Worm (Caenorhabditis elegans): ENCODE results near the gene elpc-4.

Gene elpc-4

ce11 chrIV:8028372-8028771, 11.6 kb downstream of the elpc-4 start (continued):
- no peak for TF ChIP-seq lin-13 (GFP tag; optimal IDR thresholded peaks at IDR 0.05)
- no peak for TF ChIP-seq dmd-9 (GFP tag; IDR thresholded peaks at IDR 0.05)
- no peak for TF ChIP-seq lin-39 (tag; optimal IDR thresholded peaks at IDR 0.05)
- TF ChIP-seq zip-11 (GFP tag; IDR thresholded peaks at IDR 0.05) = no peak
- peak; percentile 72 for TF ChIP-seq cey-2 (tag; optimal IDR thresholded peaks at IDR 0.05; ENCODE audit: borderline replicate concordance, insufficient read depth)
- no peak for TF ChIP-seq F26F4.8 (GFP tag; conservative IDR thresholded peaks at IDR 0.05)
- TF ChIP-seq nhr-10 (tag; optimal IDR thresholded peaks at IDR 0.05) = no peak
- no peak for TF ChIP-seq nhr-41 (GFP tag; IDR thresholded peaks at IDR 0.05)
- TF ChIP-seq ztf-7 (tag; optimal IDR thresholded peaks at IDR 0.05) = no peak

DNA sequence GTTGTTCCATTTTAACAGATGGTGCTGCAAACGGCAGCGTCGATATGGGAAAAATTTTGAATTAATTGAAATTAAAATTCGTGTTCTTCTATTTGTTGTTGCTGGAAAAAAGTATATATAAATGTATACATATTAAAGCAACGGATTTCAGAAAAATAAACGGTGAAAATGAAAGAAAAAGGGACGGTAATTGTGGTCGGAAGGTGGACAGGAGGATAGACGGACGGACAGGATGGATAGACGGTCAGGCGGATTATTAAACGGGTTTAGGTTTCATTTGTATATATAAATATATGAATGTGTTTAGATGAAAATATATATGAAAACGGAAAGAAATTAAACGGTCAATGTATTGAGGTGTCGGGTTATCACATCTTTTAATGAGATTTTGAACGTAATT, 12.6 kb downstream of the elpc-4 start, which contains the start of gene nhr-31:
TSS of gene nhr-31 (minus strand) at position 101 of the 400 bp plus-strand sequence.
- TF ChIP-seq R02D3.7 (tag; optimal IDR thresholded peaks at IDR 0.05) (no peak), nhr-10 (tag; optimal IDR thresholded peaks at IDR 0.05) (no peak), lim-7 (GFP tag; IDR thresholded peaks at IDR 0.05) (no peak), dmd-9 (GFP tag; IDR thresholded peaks at IDR 0.05) (no peak), lin-29 (GFP tag; IDR thresholded peaks at IDR 0.05) (no peak), nhr-6 (tag; optimal IDR thresholded peaks at IDR 0.05) (no peak), mxl-3 (GFP tag; optimal IDR thresholded peaks at IDR 0.05) (no peak)

DNA sequence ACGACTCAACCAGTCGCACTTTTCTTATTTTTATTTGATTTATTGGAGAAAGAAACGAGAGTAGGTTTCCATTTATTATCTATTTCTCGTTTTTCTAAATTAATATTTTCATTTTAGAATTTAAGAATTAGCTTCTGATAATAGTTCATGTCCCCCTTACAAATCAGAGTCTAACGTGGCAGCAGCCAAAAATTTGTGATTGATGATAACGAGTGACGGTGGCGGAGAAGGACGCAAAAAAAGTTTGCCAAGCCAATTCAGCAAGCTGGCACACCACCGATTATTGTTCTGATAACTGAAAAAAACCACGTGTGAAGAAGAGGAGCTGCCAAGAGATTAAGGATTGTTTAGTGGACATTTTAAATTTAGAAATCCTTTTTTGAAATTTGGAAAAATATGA, 13.3 kb downstream of the elpc-4 start:
- TF ChIP-seq ceh-32 (tag; optimal IDR thresholded peaks at IDR 0.05; ENCODE audit: poor library complexity) (no peak), aha-1 (tag) (peak; percentile 48), madf-5 (GFP tag; IDR thresholded peaks at IDR 0.05) (no peak), T26A8.4 (GFP tag; IDR thresholded peaks at IDR 0.05) (no peak), mxl-3 (GFP tag; optimal IDR thresholded peaks at IDR 0.05) (peak; percentile 55), F44E2.7 (GFP tag; IDR thresholded peaks at IDR 0.05) (no peak), nhr-28 (tag; optimal IDR thresholded peaks at IDR 0.05) (peak; percentile 13), snpc-4 (tag; optimal IDR thresholded peaks at IDR 0.05) (no peak), dve-1 (tag; optimal IDR thresholded peaks at IDR 0.05; ENCODE audit: insufficient read depth) (peak; percentile 61), hlh-11 (tag; optimal IDR thresholded peaks at IDR 0.05) (peak; percentile 62), jun-1 (tag; optimal IDR thresholded peaks at IDR 0.05) (no peak), dmd-6 (GFP tag; IDR thresholded peaks at IDR 0.05) (peak; percentile 81), pqm-1 (tag; optimal IDR thresholded peaks at IDR 0.05) (peak; percentile 97), ceh-82 (tag; optimal IDR thresholded peaks at IDR 0.05) (no peak), mdl-1 (tag; optimal IDR thresholded peaks at IDR 0.05) (peak in 1 of 2 experiments; percentile 26)

DNA sequence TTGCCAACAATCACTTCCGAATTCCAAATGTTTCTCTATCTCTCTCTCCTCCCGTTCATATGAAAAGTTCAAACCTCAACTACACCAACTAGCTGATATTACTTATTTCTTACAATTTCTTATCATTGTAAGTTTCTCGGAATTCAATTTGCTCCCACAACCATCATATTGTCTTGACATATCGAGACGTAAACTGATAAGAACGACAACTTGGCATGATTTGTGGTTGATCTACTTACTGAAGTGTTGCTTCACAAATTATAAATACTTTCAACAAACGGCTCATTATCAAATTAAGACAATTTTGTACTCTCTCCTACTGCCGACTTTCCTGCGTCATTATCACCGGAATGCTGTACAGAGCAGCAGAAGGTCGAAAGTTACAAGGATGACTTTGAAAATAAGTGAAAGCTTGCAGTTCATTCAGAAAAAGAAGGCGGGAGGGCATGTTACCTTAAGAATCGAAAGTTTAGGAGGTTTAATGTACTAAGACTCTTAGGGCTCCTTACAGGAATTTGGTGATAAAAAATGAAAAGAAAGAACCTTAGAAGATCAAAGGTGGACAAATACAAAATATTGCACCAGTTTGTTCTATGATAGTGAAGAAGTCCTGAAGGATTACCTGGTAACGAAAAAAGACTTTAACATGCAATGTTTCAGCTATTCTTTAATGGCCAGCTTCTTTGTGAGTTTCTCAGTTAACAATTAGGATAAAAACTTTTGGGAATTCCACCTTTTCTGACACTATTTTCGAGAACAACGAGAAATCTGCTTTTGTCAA, 15.5 kb downstream of the elpc-4 start:
- no peak for TF ChIP-seq ama-1 (optimal IDR thresholded peaks at IDR 0.05)
- TF ChIP-seq saeg-2 (GFP tag; IDR thresholded peaks at IDR 0.05) = no peak
- TF ChIP-seq T20F7.1 (GFP tag; optimal IDR thresholded peaks at IDR 0.05) = peak; percentile 33
- peak; percentile 87 for TF ChIP-seq tra-1 (GFP tag; IDR thresholded peaks at IDR 0.05)
- TF ChIP-seq lin-1 (GFP tag; IDR thresholded peaks at IDR 0.05) = peak; percentile 65; the same call in 1 of the 2 replicates
- no peak for TF ChIP-seq unc-62 (GFP tag; optimal IDR thresholded peaks at IDR 0.05 in 1 of 2)
- no peak for TF ChIP-seq unc-62 (tag; optimal IDR thresholded peaks at IDR 0.05)
- no peak for TF ChIP-seq zip-2 (tag; optimal IDR thresholded peaks at IDR 0.05)
- TF ChIP-seq unc-39 (tag; optimal IDR thresholded peaks at IDR 0.05) = no peak
- no peak for TF ChIP-seq ceh-62 (tag; optimal IDR thresholded peaks at IDR 0.05)
- no peak for TF ChIP-seq lin-39 (tag; optimal IDR thresholded peaks at IDR 0.05)
- no peak for TF ChIP-seq egl-43 (GFP tag; IDR thresholded peaks at IDR 0.05)
- no peak for TF ChIP-seq mes-2 (tag; optimal IDR thresholded peaks at IDR 0.05; ENCODE audit: poor library complexity, severe bottlenecking)
- TF ChIP-seq aly-2 (tag; optimal IDR thresholded peaks at IDR 0.05) = no peak
- TF ChIP-seq rbr-2 (tag; optimal IDR thresholded peaks at IDR 0.05) = no peak
- no peak for TF ChIP-seq Y48G9A.11 (GFP tag; IDR thresholded peaks at IDR 0.05)
- no peak for TF ChIP-seq spr-1 (tag; optimal IDR thresholded peaks at IDR 0.05)
- no peak for TF ChIP-seq gei-8 (GFP tag; optimal IDR thresholded peaks at IDR 0.05)
- TF ChIP-seq hlh-30 (tag; optimal IDR thresholded peaks at IDR 0.05; ENCODE audit: insufficient read depth) = no peak
- no peak for TF ChIP-seq ZK337.2 (GFP tag; IDR thresholded peaks at IDR 0.05)
- TF ChIP-seq cey-2 (tag; optimal IDR thresholded peaks at IDR 0.05; ENCODE audit: borderline replicate concordance, insufficient read depth) = peak; percentile 29
- peak; percentile 68 for TF ChIP-seq aha-1 (tag)

Measured in whole organism, L4 larva.